Fruit fly (Drosophila melanogaster) whole organism, embryonic: ENCODE measurements around the gene LIMK1.

Experiments
- Awh ChIP-seq: fragments of 200-800 bp; sonication (Bioruptor generic); IDR thresholded peaks from 2 replicates; pipeline ENCODE4, ENCODE4 v1.3.6; 2022; ENCODE audit warnings: missing biosample characterization, missing genetic modification characterization
- Blimp-1 ChIP-seq: fragments of 200-800 bp; sonication (Bioruptor generic); optimal IDR thresholded peaks from 3 replicates; lab custom pipeline; 2018; ENCODE audit warnings: missing biosample characterization, missing genetic modification characterization, mild to moderate bottlenecking, moderate library complexity, missing genetic modification reagents
- BtbVII ChIP-seq: fragments of 200-800 bp; sonication (Bioruptor generic); optimal IDR thresholded peaks from 3 replicates; lab custom pipeline; 2017; ENCODE audit warnings: missing biosample characterization, mild to moderate bottlenecking, missing genetic modification characterization
- CG10959 ChIP-seq: fragments of 200-800 bp; sonication (Bioruptor generic); IDR thresholded peaks from 2 replicates; pipeline ENCODE4 v1.3.6; 2022; ENCODE audit warnings: missing biosample characterization, missing genetic modification characterization
- CG11723 ChIP-seq: fragments of 200-800 bp; sonication (Bioruptor generic); optimal IDR thresholded peaks from 2 replicates; lab custom pipeline; 2017; ENCODE audit warnings: missing biosample characterization, mild to moderate bottlenecking, missing genetic modification characterization
- CG12391 ChIP-seq: fragments of 200-800 bp; sonication (Bioruptor generic); optimal IDR thresholded peaks from 3 replicates; lab custom pipeline; 2018; ENCODE audit warnings: missing biosample characterization, mild to moderate bottlenecking, missing genetic modification characterization, moderate library complexity
- CG13424 ChIP-seq: fragments of 200-800 bp; sonication (Bioruptor generic); optimal IDR thresholded peaks from 2 replicates; lab custom pipeline; 2019; ENCODE audit warnings: missing biosample characterization, mild to moderate bottlenecking, missing genetic modification characterization, moderate library complexity
- CG14710 ChIP-seq: fragments of 200-800 bp; sonication (Bioruptor generic); optimal IDR thresholded peaks from 3 replicates; lab custom pipeline; 2019; ENCODE audit warnings: missing biosample characterization, mild to moderate bottlenecking, missing genetic modification characterization, moderate library complexity
- CG15479 ChIP-seq: fragments of 200-800 bp; sonication (Bioruptor generic); optimal IDR thresholded peaks from 3 replicates; lab custom pipeline; 2019; ENCODE audit warnings: missing biosample characterization, mild to moderate bottlenecking, missing genetic modification characterization, moderate library complexity
- CG1602 ChIP-seq: fragments of 200-800 bp; sonication (Bioruptor generic); optimal IDR thresholded peaks from 3 replicates; lab custom pipeline; 2016; ENCODE audit warnings: missing biosample characterization, missing genetic modification characterization
- CG16779 ChIP-seq: fragments of 200-800 bp; sonication (Bioruptor generic); IDR thresholded peaks from 2 replicates; pipeline ENCODE4 v1.3.6; 2022; ENCODE audit warnings: missing biosample characterization, missing genetic modification characterization
- CG18599 ChIP-seq: fragments of 200-800 bp; sonication (Bioruptor generic); optimal IDR thresholded peaks from 3 replicates; lab custom pipeline; 2017; ENCODE audit warnings: missing biosample characterization, missing genetic modification characterization, mild to moderate bottlenecking, moderate library complexity, missing genetic modification reagents
- CG18764 ChIP-seq: fragments of 200-800 bp; sonication (Bioruptor generic); optimal IDR thresholded peaks from 3 replicates; lab custom pipeline; 2016; ENCODE audit warnings: missing biosample characterization, missing genetic modification characterization
- CG2889 ChIP-seq: fragments of 200-800 bp; sonication (Bioruptor generic); IDR thresholded peaks from 3 replicates; pipeline ENCODE4 v1.3.6; 2022; ENCODE audit warnings: missing biosample characterization, missing genetic modification characterization
- CG3847 ChIP-seq: fragments of 200-800 bp; sonication (Bioruptor generic); IDR thresholded peaks from 2 replicates; pipeline ENCODE4 v1.3.6; 2022; ENCODE audit warnings: missing biosample characterization, missing genetic modification characterization
- CG6254 ChIP-seq: fragments of 200-800 bp; sonication (Bioruptor generic); optimal IDR thresholded peaks from 3 replicates; lab custom pipeline; 2017; ENCODE audit warnings: mild to moderate bottlenecking, missing biosample characterization, missing genetic modification reagents, missing genetic modification characterization
- CG7839 ChIP-seq: fragments of 200-800 bp; sonication (Bioruptor generic); optimal IDR thresholded peaks from 3 replicates; lab custom pipeline; 2018; ENCODE audit warnings: missing biosample characterization, mild to moderate bottlenecking, missing genetic modification characterization, moderate library complexity
- CG7987 ChIP-seq: fragments of 200-800 bp; sonication (Bioruptor generic); optimal IDR thresholded peaks from 2 replicates; lab custom pipeline; 2018; ENCODE audit warnings: missing biosample characterization, mild to moderate bottlenecking, missing genetic modification characterization, moderate library complexity
- E2f2 ChIP-seq: fragments of 200-800 bp; sonication (Bioruptor generic); IDR thresholded peaks from 2 replicates; pipeline ENCODE4 v1.3.6; 2022; ENCODE audit warnings: missing biosample characterization, missing genetic modification characterization
- Elba2 ChIP-seq: fragments of 200-800 bp; sonication (Bioruptor generic); optimal IDR thresholded peaks from 3 replicates; lab custom pipeline; 2016; ENCODE audit warnings: missing biosample characterization, missing genetic modification characterization
- Fer3 ChIP-seq: fragments of 200-800 bp; sonication (Bioruptor generic); optimal IDR thresholded peaks from 2 replicates; lab custom pipeline; 2018; ENCODE audit warnings: missing biosample characterization, mild to moderate bottlenecking, missing genetic modification characterization, moderate library complexity
- HLH4C ChIP-seq: fragments of 200-800 bp; sonication (Bioruptor generic); IDR thresholded peaks from 3 replicates; pipeline ENCODE4 v1.3.6; 2022; ENCODE audit warnings: missing biosample characterization, missing genetic modification characterization; ENCODE audit not compliant: partially characterized antibody
- HmgZ ChIP-seq: fragments of 200-800 bp; sonication (Bioruptor generic); optimal IDR thresholded peaks from 2 replicates; lab custom pipeline; 2018; ENCODE audit warnings: missing biosample characterization, mild to moderate bottlenecking, missing genetic modification characterization
- Max ChIP-seq: fragments of 200-800 bp; sonication (Bioruptor generic); optimal IDR thresholded peaks from 2 replicates; lab custom pipeline; 2016; ENCODE audit warnings: missing biosample characterization, mild to moderate bottlenecking, missing genetic modification characterization
- Mrtf ChIP-seq: fragments of 200-800 bp; sonication (Bioruptor generic); IDR thresholded peaks from 3 replicates; pipeline ENCODE4 v1.3.6; 2022; ENCODE audit warnings: missing biosample characterization, missing genetic modification characterization
- Scr ChIP-seq: fragments of 200-800 bp; sonication (Bioruptor generic); IDR thresholded peaks from 2 replicates; pipeline ENCODE4 v1.3.6; 2022; ENCODE audit warnings: missing biosample characterization, missing genetic modification characterization; ENCODE audit not compliant: partially characterized antibody
- Xbp1 ChIP-seq: fragments of 200-800 bp; sonication (Bioruptor generic); optimal IDR thresholded peaks from 3 replicates; lab custom pipeline; 2016; ENCODE audit warnings: missing biosample characterization, mild to moderate bottlenecking, missing genetic modification characterization
- al ChIP-seq: fragments of 200-800 bp; sonication (Bioruptor generic); IDR thresholded peaks from 2 replicates; pipeline ENCODE4 v1.3.6; 2022; ENCODE audit warnings: missing biosample characterization, missing genetic modification characterization
- aop ChIP-seq: fragments of 200-800 bp; sonication (Bioruptor generic); IDR thresholded peaks from 2 replicates; pipeline ENCODE4 v1.3.6; 2022; ENCODE audit warnings: missing biosample characterization, missing genetic modification characterization
- bcd ChIP-seq: fragments of 200-800 bp; sonication (Bioruptor generic); optimal IDR thresholded peaks from 2 replicates; lab custom pipeline; 2017; ENCODE audit warnings: missing biosample characterization, mild to moderate bottlenecking, missing genetic modification characterization
- disco-r ChIP-seq: fragments of 200-800 bp; sonication (Bioruptor generic); optimal IDR thresholded peaks from 2 replicates; lab custom pipeline; 2016; ENCODE audit warnings: missing biosample characterization, missing genetic modification characterization
- fd3F ChIP-seq: fragments of 200-800 bp; sonication (Bioruptor generic); optimal IDR thresholded peaks from 2 replicates; lab custom pipeline; 2018; ENCODE audit warnings: missing biosample characterization, mild to moderate bottlenecking, missing genetic modification characterization, moderate library complexity
- gcm ChIP-seq: fragments of 200-800 bp; sonication (Bioruptor generic); optimal IDR thresholded peaks from 2 replicates; lab custom pipeline; 2019; ENCODE audit warnings: missing biosample characterization, mild to moderate bottlenecking, missing genetic modification characterization, moderate library complexity
- her ChIP-seq: fragments of 200-800 bp; sonication (Bioruptor generic); optimal IDR thresholded peaks from 2 replicates; lab custom pipeline; 2016; ENCODE audit warnings: missing biosample characterization, missing genetic modification characterization
- hth ChIP-seq: fragments of >200 bp; optimal IDR thresholded peaks from 2 replicates; lab custom pipeline; 2017; ENCODE audit warnings: inconsistent platforms
- inv ChIP-seq: fragments of 200-800 bp; sonication (Bioruptor generic); IDR thresholded peaks from 2 replicates; pipeline ENCODE4 v1.3.6; 2022; ENCODE audit warnings: missing biosample characterization, missing genetic modification characterization; ENCODE audit not compliant: partially characterized antibody
- jumu ChIP-seq: fragments of 200-800 bp; sonication (Bioruptor generic); optimal IDR thresholded peaks from 3 replicates; lab custom pipeline; 2016; ENCODE audit warnings: missing biosample characterization, missing genetic modification characterization
- klu ChIP-seq: fragments of 200-800 bp; sonication (Bioruptor generic); IDR thresholded peaks from 2 replicates; pipeline ENCODE4 v1.3.6; 2022; ENCODE audit warnings: missing biosample characterization, missing genetic modification characterization
- luna ChIP-seq: fragments of 200-800 bp; sonication (Bioruptor generic); optimal IDR thresholded peaks from 2 replicates; lab custom pipeline; 2016; ENCODE audit warnings: missing biosample characterization, missing genetic modification characterization
- nau ChIP-seq: fragments of 200-800 bp; sonication (Bioruptor generic); optimal IDR thresholded peaks from 3 replicates; lab custom pipeline; 2017; ENCODE audit warnings: missing biosample characterization, mild to moderate bottlenecking, missing genetic modification characterization, missing genetic modification reagents
- pnt ChIP-seq: fragments of 200-800 bp; sonication (Bioruptor generic); optimal IDR thresholded peaks from 3 replicates; lab custom pipeline; 2016; ENCODE audit warnings: missing biosample characterization, missing genetic modification characterization
- pzg ChIP-seq: fragments of 200-800 bp; sonication (Bioruptor generic); optimal IDR thresholded peaks from 3 replicates; lab custom pipeline; 2018; ENCODE audit warnings: missing biosample characterization, mild to moderate bottlenecking, missing genetic modification characterization, moderate library complexity
- ranshi ChIP-seq: fragments of 200-800 bp; sonication (Bioruptor generic); IDR thresholded peaks from 2 replicates; pipeline ENCODE4 v1.3.6; 2022; ENCODE audit warnings: missing biosample characterization, missing genetic modification characterization
- sc ChIP-seq, 3 experiments: fragments of >200 bp in 2 of 3; fragments of 200-800 bp in 1 of 3; sonication (Bioruptor generic) in 1 of 3; optimal IDR thresholded peaks; 2 replicates in 2 of 3; 3 replicates in 1 of 3; lab custom pipeline; 2017; ENCODE audit warnings: mild to moderate bottlenecking in 1 of 3, missing biosample characterization in 1 of 3, missing genetic modification characterization in 1 of 3, missing genetic modification reagents in 1 of 3
- ssp ChIP-seq: fragments of 200-800 bp; sonication (Bioruptor generic); IDR thresholded peaks from 2 replicates; pipeline ENCODE4 v1.3.6; 2022; ENCODE audit warnings: missing biosample characterization, missing genetic modification characterization
- tll ChIP-seq, 2 experiments: fragments of 200-800 bp in 1 of 2; fragments of >200 bp in 1 of 2; sonication (Bioruptor generic) in 1 of 2; optimal IDR thresholded peaks; 2 replicates each; lab custom pipeline; 2017 to 2019; ENCODE audit warnings: missing biosample characterization in 2 of 2, missing genetic modification characterization in 2 of 2, mild to moderate bottlenecking in 1 of 2, moderate library complexity in 1 of 2
- tx ChIP-seq: fragments of 200-800 bp; sonication (Bioruptor generic); optimal IDR thresholded peaks from 2 replicates; lab custom pipeline; 2016; ENCODE audit warnings: missing biosample characterization, missing genetic modification characterization
- zf30C ChIP-seq: fragments of 200-800 bp; sonication (Bioruptor generic); optimal IDR thresholded peaks from 3 replicates; lab custom pipeline; 2018; ENCODE audit warnings: missing biosample characterization, mild to moderate bottlenecking, missing genetic modification characterization
- zfh1 ChIP-seq: fragments of 200-800 bp; sonication (Bioruptor generic); IDR thresholded peaks from 3 replicates; pipeline ENCODE4 v1.3.6; 2022; ENCODE audit warnings: missing biosample characterization, missing genetic modification characterization

LIMK1 gene

DNA sequence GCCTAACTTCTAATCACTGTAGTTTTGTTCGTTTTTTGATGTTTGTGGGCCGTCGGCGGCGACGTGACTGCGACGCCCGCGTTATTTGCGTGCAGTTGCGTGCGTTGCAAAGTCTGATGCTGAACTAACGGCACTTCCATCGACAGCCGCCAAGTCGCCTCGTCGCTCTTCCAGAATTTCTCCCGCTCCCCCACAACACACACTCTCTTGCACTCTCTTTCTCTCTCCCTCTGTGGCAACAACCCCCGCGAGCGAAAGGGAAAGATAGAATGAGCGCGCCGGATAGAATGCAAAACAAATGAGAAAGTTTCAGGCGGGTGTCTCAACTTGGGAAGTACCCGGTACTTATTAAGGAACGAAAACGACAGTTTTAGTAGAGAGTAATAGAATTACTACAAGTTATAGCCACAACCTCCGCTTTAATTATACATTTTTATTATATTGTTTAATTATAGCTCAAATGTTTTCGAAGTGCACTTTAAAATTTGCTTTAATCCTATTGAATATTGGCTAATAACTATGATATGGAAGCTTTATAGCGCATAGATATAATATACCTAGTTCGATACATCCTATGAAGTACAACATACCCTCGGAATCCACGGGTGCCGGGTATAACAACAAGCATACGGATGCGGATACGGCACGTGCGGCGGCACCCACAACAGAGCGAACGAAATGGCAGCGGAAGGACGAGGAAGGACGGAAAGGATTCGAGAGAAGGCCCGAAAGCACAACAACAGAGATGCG lies 45.0 kb downstream of the LIMK1 start (continued):
- TF ChIP-seq sc (optimal IDR thresholded peaks at IDR 0.05; lab: Kevin White, UChicago) (no peak), sc (GFP tag; optimal IDR thresholded peaks at IDR 0.05; lab: Kevin White, UChicago) (peak; percentile 40), HLH4C (GFP tag; lab: Robert Waterston, UW) (no peak), CG18764 (GFP tag; lab: Kevin White, UChicago) (no peak), her (GFP tag; lab: Kevin White, UChicago) (no peak), HmgZ (no peak), al (GFP tag; lab: Robert Waterston, UW) (no peak), aop (GFP tag; lab: Robert Waterston, UW) (no peak), zfh1 (GFP tag; lab: Robert Waterston, UW) (no peak), zf30C (GFP tag; lab: Kevin White, UChicago) (no peak), Fer3 (tag; lab: Kevin White, UChicago) (peak; percentile 2), Xbp1 (GFP tag; lab: Kevin White, UChicago) (peak; percentile 23), luna (GFP tag; lab: Kevin White, UChicago) (no peak), CG12391 (peak; percentile 32), CG18599 (GFP tag; lab: Kevin White, UChicago) (peak; percentile 49), CG16779 (GFP tag; lab: Robert Waterston, UW) (no peak), bcd (GFP tag; lab: Kevin White, UChicago) (peak; percentile 39), fd3F (GFP tag; lab: Kevin White, UChicago) (no peak), CG10959 (GFP tag; lab: Robert Waterston, UW) (no peak), nau (GFP tag; lab: Kevin White, UChicago) (no peak), inv (GFP tag; lab: Robert Waterston, UW) (no peak), jumu (no peak), CG1602 (GFP tag; lab: Kevin White, UChicago) (peak; percentile 12), CG6254 (GFP tag; lab: Kevin White, UChicago) (no peak), disco-r (no peak), CG13424 (tag; lab: Kevin White, UChicago) (peak; percentile 26), ranshi (no peak), BtbVII (peak; percentile 34), klu (GFP tag; lab: Robert Waterston, UW) (no peak), Elba2 (no peak), hth (lab: Kevin White, UChicago) (no peak), Scr (no peak), CG11723 (GFP tag; lab: Kevin White, UChicago) (no peak), gcm (GFP tag; lab: Kevin White, UChicago) (no peak), Awh (GFP tag; lab: Robert Waterston, UW) (no peak), Max (GFP tag; lab: Kevin White, UChicago) (no peak), CG7839 (tag; lab: Kevin White, UChicago) (peak; percentile 54), Mrtf (GFP tag; lab: Robert Waterston, UW) (no peak), CG3847 (GFP tag; lab: Robert Waterston, UW) (no peak), CG2889 (GFP tag; lab: Robert Waterston, UW) (no peak), CG14710 (tag; lab: Kevin White, UChicago) (no peak), tll (GFP tag; optimal IDR thresholded peaks at IDR 0.05; lab: Kevin White, UChicago) (no peak), tx (no peak), pzg (no peak), pnt (GFP tag; lab: Kevin White, UChicago) (no peak), Blimp-1 (GFP tag; lab: Kevin White, UChicago) (peak; percentile 31), ssp (no peak), E2f2 (GFP tag; lab: Robert Waterston, UW) (no peak), CG7987 (GFP tag; lab: Kevin White, UChicago) (no peak), CG15479 (GFP tag; lab: Kevin White, UChicago) (no peak)
